Fruit fly (Drosophila melanogaster): Measurements from ENCODE around the gene Adgf-A.

Gene Adgf-A

dm6 chr3L:17802107-17802506 lies 38.1 kb upstream of the Adgf-A start, which contains the start of gene NUCB1 (continued):
- TF ChIP-seq tin (GFP tag; optimal IDR thresholded peaks at IDR 0.05) = peak; percentile 3
- TF ChIP-seq gce (GFP tag; IDR thresholded peaks at IDR 0.05) = no peak
- TF ChIP-seq CG14710 (tag; optimal IDR thresholded peaks at IDR 0.05) = peak; percentile 60
- peak; percentile 11 for TF ChIP-seq CG16863 (GFP tag; optimal IDR thresholded peaks at IDR 0.05)
- peak; percentile 23 for TF ChIP-seq pfk (GFP tag; optimal IDR thresholded peaks at IDR 0.05)
- TF ChIP-seq CG14667 (GFP tag; IDR thresholded peaks at IDR 0.05) = no peak
- TF ChIP-seq scrt (GFP tag; optimal IDR thresholded peaks at IDR 0.05) = no peak
- no peak for TF ChIP-seq D19B (GFP tag; optimal IDR thresholded peaks at IDR 0.05)
- no peak for TF ChIP-seq CG17802 (tag; optimal IDR thresholded peaks at IDR 0.05)
- peak; percentile 54 for TF ChIP-seq ara (GFP tag; IDR thresholded peaks at IDR 0.05)
- TF ChIP-seq Lpt (GFP tag; optimal IDR thresholded peaks at IDR 0.05) = no peak
- no peak for TF ChIP-seq nom (GFP tag; optimal IDR thresholded peaks at IDR 0.05)
- TF ChIP-seq CG11696 (GFP tag; IDR thresholded peaks at IDR 0.05) = no peak
- TF ChIP-seq CG13123 (GFP tag; optimal IDR thresholded peaks at IDR 0.05) = no peak
- no peak for TF ChIP-seq CG15601 (tag; optimal IDR thresholded peaks at IDR 0.05)
- no peak for TF ChIP-seq CG7745 (tag; optimal IDR thresholded peaks at IDR 0.05)
- TF ChIP-seq Usf (GFP tag; optimal IDR thresholded peaks at IDR 0.05) = no peak
- no peak for TF ChIP-seq Dfd (GFP tag; optimal IDR thresholded peaks at IDR 0.05)
- TF ChIP-seq Sry-δ (GFP tag; optimal IDR thresholded peaks at IDR 0.05) = peak; percentile 41
- TF ChIP-seq otp (GFP tag; IDR thresholded peaks at IDR 0.05) = no peak
- TF ChIP-seq eve (GFP tag; optimal IDR thresholded peaks at IDR 0.05) = no peak
- TF ChIP-seq CG12391 (tag; optimal IDR thresholded peaks at IDR 0.05) = peak; percentile 59
- no peak for TF ChIP-seq lov (optimal IDR thresholded peaks at IDR 0.05)
- 0 out of 3 replicates have a peak, but pooled peaks have one; percentile 49 for TF ChIP-seq lov (GFP tag; IDR thresholded peaks at IDR 0.05)
- no peak for TF ChIP-seq fd102C (GFP tag; optimal IDR thresholded peaks at IDR 0.05)
- TF ChIP-seq CG3281 (GFP tag; optimal IDR thresholded peaks at IDR 0.05) = peak; percentile 39
- TF ChIP-seq stc (GFP tag; IDR thresholded peaks at IDR 0.05) = no peak
- TF ChIP-seq lmd (GFP tag; IDR thresholded peaks at IDR 0.05) = no peak
- peak; percentile 72 for TF ChIP-seq Hmr (GFP tag; optimal IDR thresholded peaks at IDR 0.05)
- TF ChIP-seq pros (GFP tag; optimal IDR thresholded peaks at IDR 0.05) = no peak
- TF ChIP-seq CG42726 (GFP tag; IDR thresholded peaks at IDR 0.05; ENCODE audit: partially characterized antibody) = no peak
- TF ChIP-seq odd (GFP tag; optimal IDR thresholded peaks at IDR 0.05) = no peak
- TF ChIP-seq org-1 (GFP tag; optimal IDR thresholded peaks at IDR 0.05) = no peak
- TF ChIP-seq CG13424 (tag; optimal IDR thresholded peaks at IDR 0.05) = no peak
- TF ChIP-seq ems (GFP tag; optimal IDR thresholded peaks at IDR 0.05) = peak; percentile 30
- TF ChIP-seq CG4854 (GFP tag; optimal IDR thresholded peaks at IDR 0.05) = no peak
- no peak for TF ChIP-seq Sox102F (GFP tag; optimal IDR thresholded peaks at IDR 0.05)
- peak; percentile 63 for TF ChIP-seq CG17912 (GFP tag; optimal IDR thresholded peaks at IDR 0.05)
- no peak for TF ChIP-seq CG7839 (tag; optimal IDR thresholded peaks at IDR 0.05)
- TF ChIP-seq CG5180 (GFP tag; optimal IDR thresholded peaks at IDR 0.05) = no peak
- TF ChIP-seq shn (GFP tag; optimal IDR thresholded peaks at IDR 0.05) = peak; percentile 52
- peak; percentile 31 for TF ChIP-seq CG1647 (GFP tag; optimal IDR thresholded peaks at IDR 0.05)
- peak; percentile 25 for TF ChIP-seq CG33557 (GFP tag; optimal IDR thresholded peaks at IDR 0.05)
- no peak for TF ChIP-seq CG10274 (GFP tag; optimal IDR thresholded peaks at IDR 0.05)
- peak; percentile 64 for TF ChIP-seq NfI (GFP tag; optimal IDR thresholded peaks at IDR 0.05)
- TF ChIP-seq CG10959 (GFP tag; IDR thresholded peaks at IDR 0.05) = no peak
- TF ChIP-seq CHES-1-like (GFP tag; optimal IDR thresholded peaks at IDR 0.05) = peak; percentile 36
- TF ChIP-seq CG3065 (GFP tag; optimal IDR thresholded peaks at IDR 0.05) = peak; percentile 18
- TF ChIP-seq Mad (GFP tag; optimal IDR thresholded peaks at IDR 0.05) = peak; percentile 12
- TF ChIP-seq Elba2 (GFP tag; optimal IDR thresholded peaks at IDR 0.05) = no peak
- TF ChIP-seq CG10462 (GFP tag; optimal IDR thresholded peaks at IDR 0.05) = no peak
- TF ChIP-seq CG2678 (tag; optimal IDR thresholded peaks at IDR 0.05) = no peak

All from whole organism, embryonic.